Worm (Caenorhabditis elegans): ENCODE data around the gene F53F8.6.

F53F8.6 gene

ce11 chrV:20693968-20694367, 10.1 kb upstream of the F53F8.6 start (continued):
- TF ChIP-seq unc-39 (tag; optimal IDR thresholded peaks at IDR 0.05) (no peak), hif-1 (tag; optimal IDR thresholded peaks at IDR 0.05) (peak in 1 of 2 experiments; percentile 8), unc-130 (GFP tag; optimal IDR thresholded peaks at IDR 0.05) (no peak), ces-1 (GFP tag; optimal IDR thresholded peaks at IDR 0.05) (no peak), zip-11 (GFP tag; IDR thresholded peaks at IDR 0.05) (0 out of 2 replicates have a peak, but pooled peaks have one; percentile 66), duxl-1 (tag; optimal IDR thresholded peaks at IDR 0.05; ENCODE audit: poor library complexity) (peak; percentile 71), snpc-4 (tag; optimal IDR thresholded peaks at IDR 0.05) (no peak), spr-1 (tag; optimal IDR thresholded peaks at IDR 0.05) (peak; percentile 53), mes-2 (tag; optimal IDR thresholded peaks at IDR 0.05; ENCODE audit: poor library complexity, severe bottlenecking) (peak; percentile 82), php-3 (GFP tag; IDR thresholded peaks at IDR 0.05) (peak; percentile 51; the same call in 1 of the 2 replicates), nhr-48 (tag; optimal IDR thresholded peaks at IDR 0.05) (peak; percentile 38), mxl-3 (GFP tag; optimal IDR thresholded peaks at IDR 0.05) (no peak), vab-7 (GFP tag; IDR thresholded peaks at IDR 0.05) (peak; percentile 84), attf-4 (tag; optimal IDR thresholded peaks at IDR 0.05) (no peak), ZK337.2 (GFP tag; IDR thresholded peaks at IDR 0.05) (peak; percentile 68; the same call in 1 of the 2 replicates), zip-2 (tag; optimal IDR thresholded peaks at IDR 0.05) (no peak), daf-8 (GFP tag; IDR thresholded peaks at IDR 0.05) (no peak), mdl-1 (tag; optimal IDR thresholded peaks at IDR 0.05) (no peak), nhr-11 (tag; optimal IDR thresholded peaks at IDR 0.05) (no peak), mxl-2 (GFP tag; conservative IDR thresholded peaks at IDR 0.05) (peak; percentile 51; the same call in 1 of the 2 replicates), ama-1 (optimal IDR thresholded peaks at IDR 0.05) (no peak), dmd-8 (GFP tag; IDR thresholded peaks at IDR 0.05) (peak; percentile 90), egl-27 (tag; optimal IDR thresholded peaks at IDR 0.05) (no peak), nhr-28 (tag; optimal IDR thresholded peaks at IDR 0.05) (peak; percentile 29), nhr-102 (tag; optimal IDR thresholded peaks at IDR 0.05) (no peak), ZK546.5 (tag; optimal IDR thresholded peaks at IDR 0.05) (no peak), zfp-2 (tag; optimal IDR thresholded peaks at IDR 0.05) (peak; percentile 11), cey-2 (tag; optimal IDR thresholded peaks at IDR 0.05; ENCODE audit: borderline replicate concordance, insufficient read depth) (no peak), ceh-28 (tag; optimal IDR thresholded peaks at IDR 0.05) (no peak), nhr-25 (tag; optimal IDR thresholded peaks at IDR 0.05; ENCODE audit: borderline replicate concordance, insufficient read depth) (peak; percentile 40), dpl-1 (GFP tag; optimal IDR thresholded peaks at IDR 0.05) (peak; percentile 13), lir-3 (tag; optimal IDR thresholded peaks at IDR 0.05) (peak; percentile 47), F26F4.8 (GFP tag; conservative IDR thresholded peaks at IDR 0.05) (peak; percentile 88), nhr-111 (GFP tag; optimal IDR thresholded peaks at IDR 0.05) (no peak)

ce11 chrV:20698266-20698665, 5.8 kb upstream of the F53F8.6 start, which contains the start of gene F53F8.7:
TSS of gene F53F8.7 (minus strand) at chrV:20698366.
- TF ChIP-seq aha-1 (tag) (peak; percentile 42), spr-1 (tag; optimal IDR thresholded peaks at IDR 0.05) (no peak)

ce11 chrV:20698837-20699236, 5.2 kb upstream of the F53F8.6 start:
- peak; percentile 18 for TF ChIP-seq F49E8.2 (tag; optimal IDR thresholded peaks at IDR 0.05; ENCODE audit: borderline replicate concordance)
- peak; percentile 9; the same call in 1 of the 2 replicates for TF ChIP-seq Y48G9A.11 (GFP tag; IDR thresholded peaks at IDR 0.05)
- peak; percentile 23 for TF ChIP-seq snpc-4 (tag; optimal IDR thresholded peaks at IDR 0.05)

ce11 chrV:20705125-20705524, 1.1 kb downstream of the F53F8.6 start:
- TF ChIP-seq Y105C5A.15 (GFP tag; IDR thresholded peaks at IDR 0.05): peak; percentile 58; the same call in 1 of the 2 replicates
- TF ChIP-seq F26F4.8 (GFP tag; conservative IDR thresholded peaks at IDR 0.05): 0 out of 2 replicates have a peak, but pooled peaks have one; percentile 63
- 0 out of 2 replicates have a peak, but pooled peaks have one; percentile 45 for TF ChIP-seq madf-9 (GFP tag; conservative IDR thresholded peaks at IDR 0.05)
- TF ChIP-seq set-16 (GFP tag; IDR thresholded peaks at IDR 0.05): peak; percentile 84
- peak; percentile 28; the same call in 1 of the 2 replicates for TF ChIP-seq lin-38 (GFP tag; IDR thresholded peaks at IDR 0.05)
- 0 out of 2 replicates have a peak, but pooled peaks have one; percentile 29 for TF ChIP-seq ceh-44 (GFP tag; IDR thresholded peaks at IDR 0.05)

All from whole organism, L4 larva.